Fruit fly (Drosophila melanogaster) whole organism, embryonic: ENCODE data around the gene CG12290.

ENCODE experiments used
- Abd-B ChIP-seq: fragments of 200-800 bp; sonication (Bioruptor generic); optimal IDR thresholded peaks from 2 replicates; lab custom pipeline; 2018; ENCODE audit warnings: missing biosample characterization, mild to moderate bottlenecking, missing genetic modification characterization, moderate library complexity
- Adf1 ChIP-seq: fragments of 200-800 bp; sonication (Bioruptor generic); IDR thresholded peaks from 2 replicates; pipeline ENCODE4 v1.3.6; 2022; ENCODE audit warnings: missing biosample characterization, missing genetic modification characterization
- Blimp-1 ChIP-seq: fragments of 200-800 bp; sonication (Bioruptor generic); optimal IDR thresholded peaks from 3 replicates; lab custom pipeline; 2018; ENCODE audit warnings: missing biosample characterization, missing genetic modification characterization, mild to moderate bottlenecking, moderate library complexity, missing genetic modification reagents
- CG10321 ChIP-seq: fragments of 200-800 bp; sonication (Bioruptor generic); IDR thresholded peaks from 2 replicates; pipeline ENCODE4 v1.3.6; 2022; ENCODE audit warnings: missing biosample characterization, missing genetic modification characterization
- CG10654 ChIP-seq: fragments of 200-800 bp; sonication (Bioruptor generic); optimal IDR thresholded peaks from 2 replicates; lab custom pipeline; 2016; ENCODE audit warnings: missing biosample characterization, missing genetic modification characterization
- CG11504 ChIP-seq: fragments of 200-800 bp; sonication (Bioruptor generic); optimal IDR thresholded peaks from 3 replicates; lab custom pipeline; 2019; ENCODE audit warnings: missing biosample characterization, mild to moderate bottlenecking, missing genetic modification characterization, moderate library complexity
- CG12769 ChIP-seq: fragments of 200-800 bp; sonication (Bioruptor generic); optimal IDR thresholded peaks from 2 replicates; lab custom pipeline; 2019; ENCODE audit warnings: missing biosample characterization, mild to moderate bottlenecking, missing genetic modification characterization, moderate library complexity
- CG13123 ChIP-seq: fragments of 200-800 bp; sonication (Bioruptor generic); optimal IDR thresholded peaks from 2 replicates; lab custom pipeline; 2016; ENCODE audit warnings: missing biosample characterization, missing genetic modification characterization
- CG14050 ChIP-seq: fragments of 200-800 bp; sonication (Bioruptor generic); IDR thresholded peaks from 3 replicates; pipeline ENCODE4 v1.3.6; 2022; ENCODE audit warnings: missing biosample characterization, missing genetic modification characterization
- CG14441 ChIP-seq: fragments of 200-800 bp; sonication (Bioruptor generic); IDR thresholded peaks from 2 replicates; pipeline ENCODE4 v1.3.6; 2022; ENCODE audit warnings: missing biosample characterization, missing genetic modification characterization
- CG15514 ChIP-seq: fragments of 200-800 bp; sonication (Bioruptor generic); optimal IDR thresholded peaks from 3 replicates; lab custom pipeline; 2017; ENCODE audit warnings: missing biosample characterization, missing genetic modification characterization, mild to moderate bottlenecking, moderate library complexity, missing genetic modification reagents
- CG1832 ChIP-seq: fragments of 200-800 bp; sonication (Bioruptor generic); optimal IDR thresholded peaks from 2 replicates; lab custom pipeline; 2017; ENCODE audit warnings: missing biosample characterization, mild to moderate bottlenecking, missing genetic modification characterization, inconsistent platforms
- CG2199 ChIP-seq: fragments of 200-800 bp; sonication (Bioruptor generic); IDR thresholded peaks from 3 replicates; pipeline ENCODE4 v1.3.6; 2022; ENCODE audit warnings: missing biosample characterization, missing genetic modification characterization
- CG3995 ChIP-seq: fragments of 200-800 bp; sonication (Bioruptor generic); optimal IDR thresholded peaks from 3 replicates; lab custom pipeline; 2016; ENCODE audit warnings: missing biosample characterization, missing genetic modification characterization
- CG4404 ChIP-seq: fragments of 200-800 bp; sonication (Bioruptor generic); IDR thresholded peaks from 2 replicates; pipeline ENCODE4 v1.3.6; 2022; ENCODE audit warnings: missing biosample characterization, missing genetic modification characterization
- CG7271 ChIP-seq: fragments of 200-800 bp; sonication (Bioruptor generic); optimal IDR thresholded peaks from 2 replicates; lab custom pipeline; 2018; ENCODE audit warnings: missing biosample characterization, mild to moderate bottlenecking, missing genetic modification characterization, moderate library complexity
- CG7987 ChIP-seq: fragments of 200-800 bp; sonication (Bioruptor generic); optimal IDR thresholded peaks from 2 replicates; lab custom pipeline; 2018; ENCODE audit warnings: missing biosample characterization, mild to moderate bottlenecking, missing genetic modification characterization, moderate library complexity
- Deaf1 ChIP-seq: fragments of 200-800 bp; optimal IDR thresholded peaks from 3 replicates; lab custom pipeline; 2019; ENCODE audit warnings: missing biosample characterization, mild to moderate bottlenecking, missing genetic modification characterization, moderate library complexity
- ERR ChIP-seq: fragments of 200-800 bp; sonication (Bioruptor generic); optimal IDR thresholded peaks from 2 replicates; lab custom pipeline; 2016; ENCODE audit warnings: missing biosample characterization, missing genetic modification characterization
- HmgD ChIP-seq: fragments of 200-800 bp; sonication (Bioruptor generic); optimal IDR thresholded peaks from 3 replicates; lab custom pipeline; 2016; ENCODE audit warnings: missing biosample characterization, missing genetic modification characterization
- Hr51 ChIP-seq, 2 experiments: fragments of 200-800 bp; sonication (Bioruptor generic); optimal IDR thresholded peaks; 2 replicates in 1 of 2; 3 replicates in 1 of 2; lab custom pipeline; 2016 to 2018; ENCODE audit warnings: missing biosample characterization in 2 of 2, missing genetic modification characterization in 2 of 2, mild to moderate bottlenecking in 1 of 2, moderate library complexity in 1 of 2
- Hr78 ChIP-seq, 2 experiments: fragments of 200-800 bp in 1 of 2; fragments of >200 bp in 1 of 2; sonication (Bioruptor generic) in 1 of 2; optimal IDR thresholded peaks; 2 replicates each; lab custom pipeline; 2017 to 2019; ENCODE audit warnings: missing biosample characterization in 2 of 2, missing genetic modification characterization in 2 of 2, mild to moderate bottlenecking in 1 of 2, moderate library complexity in 1 of 2
- Med ChIP-seq: fragments of 200-800 bp; sonication (Bioruptor generic); peaks from one replicate; lab custom pipeline; 2016; ENCODE audit warnings: missing biosample characterization, missing genetic modification characterization, mild to moderate bottlenecking, inconsistent platforms, moderate library complexity
- Opbp ChIP-seq: fragments of 200-800 bp; sonication (Bioruptor generic); IDR thresholded peaks from 3 replicates; pipeline ENCODE4 v1.3.6; 2022; ENCODE audit warnings: missing biosample characterization, missing genetic modification characterization; ENCODE audit not compliant: partially characterized antibody
- Pdp1 ChIP-seq, 2 experiments: fragments of 200-800 bp; sonication (Bioruptor generic); optimal IDR thresholded peaks; 3 replicates each; lab custom pipeline; 2016; ENCODE audit warnings: missing biosample characterization in 2 of 2, missing genetic modification characterization in 2 of 2, mild to moderate bottlenecking in 1 of 2, moderate library complexity in 1 of 2
- Xbp1 ChIP-seq: fragments of 200-800 bp; sonication (Bioruptor generic); optimal IDR thresholded peaks from 3 replicates; lab custom pipeline; 2016; ENCODE audit warnings: missing biosample characterization, mild to moderate bottlenecking, missing genetic modification characterization
- abd-A ChIP-seq: fragments of 200-800 bp; sonication (Bioruptor generic); optimal IDR thresholded peaks from 3 replicates; lab custom pipeline; 2019; ENCODE audit warnings: missing biosample characterization, mild to moderate bottlenecking, missing genetic modification characterization, moderate library complexity
- cad ChIP-seq: fragments of >200 bp; optimal IDR thresholded peaks from 2 replicates; lab custom pipeline; 2017; ENCODE audit warnings: missing biosample characterization, missing genetic modification characterization
- ci ChIP-seq: fragments of 200-800 bp; sonication (Bioruptor generic); IDR thresholded peaks from 3 replicates; pipeline ENCODE4 v1.3.6; 2022; ENCODE audit warnings: missing biosample characterization, missing genetic modification characterization
- emc ChIP-seq: fragments of 200-800 bp; sonication (Bioruptor generic); optimal IDR thresholded peaks from 2 replicates; lab custom pipeline; 2016; ENCODE audit warnings: missing biosample characterization, missing genetic modification characterization
- ewg ChIP-seq: fragments of 200-800 bp; sonication (Bioruptor generic); optimal IDR thresholded peaks from 3 replicates; lab custom pipeline; 2017; ENCODE audit warnings: mild to moderate bottlenecking, missing biosample characterization, missing genetic modification reagents, missing genetic modification characterization
- fd102C ChIP-seq: fragments of 200-800 bp; sonication (Bioruptor generic); optimal IDR thresholded peaks from 2 replicates; lab custom pipeline; 2018; ENCODE audit warnings: missing biosample characterization, mild to moderate bottlenecking, missing genetic modification characterization, moderate library complexity
- fd96Cb ChIP-seq: fragments of 200-800 bp; sonication (Bioruptor generic); optimal IDR thresholded peaks from 2 replicates; lab custom pipeline; 2018; ENCODE audit warnings: missing biosample characterization, mild to moderate bottlenecking, missing genetic modification characterization, moderate library complexity
- ftz-f1 ChIP-seq: fragments of 200-800 bp; sonication (Bioruptor generic); optimal IDR thresholded peaks from 2 replicates; lab custom pipeline; 2016; ENCODE audit warnings: missing biosample characterization, missing genetic modification characterization
- gcm ChIP-seq: fragments of 200-800 bp; sonication (Bioruptor generic); optimal IDR thresholded peaks from 2 replicates; lab custom pipeline; 2019; ENCODE audit warnings: missing biosample characterization, mild to moderate bottlenecking, missing genetic modification characterization, moderate library complexity
- gcm2 ChIP-seq: fragments of 200-800 bp; sonication (Bioruptor generic); optimal IDR thresholded peaks from 2 replicates; lab custom pipeline; 2016; ENCODE audit warnings: missing biosample characterization, missing genetic modification characterization
- gsb-n ChIP-seq: fragments of 200-800 bp; sonication (Bioruptor generic); optimal IDR thresholded peaks from 3 replicates; lab custom pipeline; 2018; ENCODE audit warnings: missing biosample characterization, mild to moderate bottlenecking, missing genetic modification characterization
- ind ChIP-seq: fragments of 200-800 bp; sonication (Bioruptor generic); optimal IDR thresholded peaks from 3 replicates; lab custom pipeline; 2016; ENCODE audit warnings: missing biosample characterization, missing genetic modification characterization
- ken ChIP-seq: fragments of 200-800 bp; sonication (Bioruptor generic); IDR thresholded peaks from 3 replicates; pipeline ENCODE4 v1.3.6; 2022; ENCODE audit warnings: missing biosample characterization, missing genetic modification characterization
- kni ChIP-seq: fragments of 200-800 bp; sonication (Bioruptor generic); optimal IDR thresholded peaks from 3 replicates; lab custom pipeline; 2017; ENCODE audit warnings: mild to moderate bottlenecking, missing biosample characterization, missing genetic modification reagents, missing genetic modification characterization
- lab ChIP-seq: fragments of 200-800 bp; sonication (Bioruptor generic); optimal IDR thresholded peaks from 3 replicates; lab custom pipeline; 2017; ENCODE audit warnings: missing biosample characterization, missing genetic modification characterization, mild to moderate bottlenecking, moderate library complexity, missing genetic modification reagents
- sc ChIP-seq, 3 experiments: fragments of >200 bp in 2 of 3; fragments of 200-800 bp in 1 of 3; sonication (Bioruptor generic) in 1 of 3; optimal IDR thresholded peaks; 2 replicates in 2 of 3; 3 replicates in 1 of 3; lab custom pipeline; 2017; ENCODE audit warnings: mild to moderate bottlenecking in 1 of 3, missing biosample characterization in 1 of 3, missing genetic modification characterization in 1 of 3, missing genetic modification reagents in 1 of 3
- sd ChIP-seq: fragments of 200-800 bp; sonication (Bioruptor generic); optimal IDR thresholded peaks from 3 replicates; lab custom pipeline; 2018; ENCODE audit warnings: missing biosample characterization, mild to moderate bottlenecking, missing genetic modification characterization, moderate library complexity
- sqz ChIP-seq: fragments of 200-800 bp; sonication (Bioruptor generic); optimal IDR thresholded peaks from 3 replicates; lab custom pipeline; 2018; ENCODE audit warnings: missing biosample characterization, mild to moderate bottlenecking, missing genetic modification characterization
- sug ChIP-seq: fragments of 200-800 bp; optimal IDR thresholded peaks from 2 replicates; lab custom pipeline; 2019; ENCODE audit warnings: missing biosample characterization, mild to moderate bottlenecking, missing genetic modification characterization, moderate library complexity
- vvl ChIP-seq: fragments of 200-800 bp; sonication (Bioruptor generic); IDR thresholded peaks from 2 replicates; pipeline ENCODE4 v1.3.6; 2022; ENCODE audit warnings: missing biosample characterization, missing genetic modification characterization
- yki ChIP-seq: fragments of >200 bp; optimal IDR thresholded peaks from 3 replicates; lab custom pipeline; 2018

Gene CG12290

dm6 chr3R:26258384-26258819 lies 28.4 kb downstream of the CG12290 start (continued):
- no peak for TF ChIP-seq HmgD (GFP tag; lab: Kevin White, UChicago)
- no peak for TF ChIP-seq fd96Cb
- TF ChIP-seq, all 482 proteins: peak for 31

DNA sequence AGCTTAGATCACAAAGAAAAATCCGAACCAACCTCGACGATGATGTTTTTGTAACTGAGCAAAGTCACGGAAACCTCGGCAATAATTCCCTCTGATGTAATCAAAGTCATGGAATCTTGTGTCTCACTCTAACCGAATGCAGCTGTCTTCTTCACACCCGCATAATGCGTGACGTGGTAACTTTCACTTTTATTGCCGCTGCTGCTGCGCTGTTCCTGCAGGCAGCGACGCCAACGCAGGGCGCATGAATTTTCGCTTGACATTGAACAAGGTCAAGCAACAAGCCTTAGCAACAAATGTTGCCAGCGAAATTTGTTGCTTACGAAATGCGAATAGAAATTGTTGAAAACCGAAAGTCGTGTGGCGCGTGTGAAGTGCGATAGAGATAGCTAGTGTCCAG lies 28.9 kb downstream of the CG12290 start:
- TF ChIP-seq cad (peak; percentile 53), gsb-n (peak; percentile 12), yki (lab: Kevin White, UChicago) (no peak), Adf1 (GFP tag; lab: Robert Waterston, UW) (peak; percentile 98), gcm (GFP tag; lab: Kevin White, UChicago) (peak; percentile 35), vvl (GFP tag; lab: Robert Waterston, UW) (peak; percentile 25; the same call in 1 of the 2 replicates), Med (peak; percentile 77), CG7987 (GFP tag; lab: Kevin White, UChicago) (no peak), Abd-B (peak; percentile 4), ci (GFP tag; lab: Robert Waterston, UW) (peak; percentile 50; the same call in 1 of the 3 replicates), sqz (peak; percentile 58), Xbp1 (GFP tag; lab: Kevin White, UChicago) (peak; percentile 40), CG3995 (GFP tag; lab: Kevin White, UChicago) (peak; percentile 3), ken (GFP tag; lab: Robert Waterston, UW) (0 out of 3 replicates have a peak, but pooled peaks have one; percentile 18), Deaf1 (tag; lab: Kevin White, UChicago) (peak; percentile 61), sug (tag; lab: Kevin White, UChicago) (no peak), abd-A (tag; lab: Kevin White, UChicago) (peak; percentile 98), ftz-f1 (GFP tag; lab: Kevin White, UChicago) (peak; percentile 91), Hr78 (GFP tag; optimal IDR thresholded peaks at IDR 0.05; lab: Kevin White, UChicago) (peak in 1 of 2 experiments; percentile 74), CG2199 (peak; percentile 68; the same call in 1 of the 3 replicates), CG14050 (GFP tag; lab: Robert Waterston, UW) (no peak), ERR (GFP tag; lab: Kevin White, UChicago) (peak; percentile 99), CG10654 (GFP tag; lab: Kevin White, UChicago) (no peak), Blimp-1 (GFP tag; lab: Kevin White, UChicago) (peak; percentile 99), CG14441 (GFP tag; lab: Robert Waterston, UW) (no peak), CG15514 (GFP tag; lab: Kevin White, UChicago) (peak; percentile 5), lab (GFP tag; lab: Kevin White, UChicago) (peak; percentile 28), emc (GFP tag; lab: Kevin White, UChicago) (no peak), kni (GFP tag; lab: Kevin White, UChicago) (peak; percentile 28), CG7271 (tag; lab: Kevin White, UChicago) (peak; percentile 10), ewg (peak; percentile 23), CG1832 (GFP tag; lab: Kevin White, UChicago) (peak; percentile 49), sd (tag; lab: Kevin White, UChicago) (peak; percentile 64), sc (optimal IDR thresholded peaks at IDR 0.05; lab: Kevin White, UChicago) (no peak), sc (GFP tag; optimal IDR thresholded peaks at IDR 0.05; lab: Kevin White, UChicago) (no peak), CG13123 (GFP tag; lab: Kevin White, UChicago) (no peak), CG4404 (GFP tag; lab: Robert Waterston, UW) (no peak), CG11504 (tag; lab: Kevin White, UChicago) (peak; percentile 100), CG12769 (peak; percentile 35), ind (GFP tag; lab: Kevin White, UChicago) (no peak), Hr51 (GFP tag; optimal IDR thresholded peaks at IDR 0.05; lab: Kevin White, UChicago) (peak in 1 of 2 experiments; percentile 20), Opbp (GFP tag; lab: Robert Waterston, UW) (0 out of 3 replicates have a peak, but pooled peaks have one; percentile 44), CG10321 (GFP tag; lab: Robert Waterston, UW) (peak; percentile 71), fd102C (GFP tag; lab: Kevin White, UChicago) (no peak), gcm2 (GFP tag; lab: Kevin White, UChicago) (no peak), Pdp1 (GFP tag; optimal IDR thresholded peaks at IDR 0.05; lab: Kevin White, UChicago) (peak in 1 of 2 experiments; percentile 99)
